Fruit fly (Drosophila melanogaster): ENCODE measurements around the gene vn.

- no peak for TF ChIP-seq HmgD (GFP tag; optimal IDR thresholded peaks at IDR 0.05)
- TF ChIP-seq CG18619 (GFP tag; optimal IDR thresholded peaks at IDR 0.05), result peak; percentile 54
- peak; percentile 75 for TF ChIP-seq CG17328 (GFP tag; IDR thresholded peaks at IDR 0.05)
- peak; percentile 64 for TF ChIP-seq CG17385 (GFP tag; optimal IDR thresholded peaks at IDR 0.05)
- no peak for TF ChIP-seq Lpt (GFP tag; optimal IDR thresholded peaks at IDR 0.05)
- TF ChIP-seq CG15269 (tag; optimal IDR thresholded peaks at IDR 0.05), result no peak
- peak; percentile 41 for TF ChIP-seq CG8944 (GFP tag; optimal IDR thresholded peaks at IDR 0.05)
- TF ChIP-seq PHDP (tag; optimal IDR thresholded peaks at IDR 0.05), result no peak
- no peak for TF ChIP-seq CG6175 (GFP tag; IDR thresholded peaks at IDR 0.05)
- TF ChIP-seq Atf-2 (GFP tag; optimal IDR thresholded peaks at IDR 0.05), result peak; percentile 56
- no peak for TF ChIP-seq repo (GFP tag; optimal IDR thresholded peaks at IDR 0.05)
- TF ChIP-seq CG12219 (GFP tag; optimal IDR thresholded peaks at IDR 0.05), result peak; percentile 46
Measured at dm6 chr3L:5881310-5882208, 36.1 kb upstream of the vn start.

Measured in whole organism, embryonic.